Worm (Caenorhabditis elegans): Measurements from ENCODE around the gene T07H8.11.

The T07H8.11 gene

ce11 chrV:6993999-6994398 lies 42.8 kb upstream of the T07H8.11 start:
- TF ChIP-seq dve-1 (tag; optimal IDR thresholded peaks at IDR 0.05) (no peak), ceh-45 (GFP tag; IDR thresholded peaks at IDR 0.05) (no peak)

- no peak for TF ChIP-seq fkh-10 (GFP tag; optimal IDR thresholded peaks at IDR 0.05)
- no peak for TF ChIP-seq unc-86 (tag; optimal IDR thresholded peaks at IDR 0.05)
- TF ChIP-seq unc-3 (GFP tag; conservative IDR thresholded peaks at IDR 0.05), result no peak
- no peak for TF ChIP-seq unc-3 (tag; optimal IDR thresholded peaks at IDR 0.05)
- TF ChIP-seq ceh-9 (tag; optimal IDR thresholded peaks at IDR 0.05), result no peak
- TF ChIP-seq dve-1 (tag; optimal IDR thresholded peaks at IDR 0.05), result no peak
- TF ChIP-seq hlh-8 (tag; optimal IDR thresholded peaks at IDR 0.05), result no peak
- no peak for TF ChIP-seq ceh-14 (tag; optimal IDR thresholded peaks at IDR 0.05)
- TF ChIP-seq che-1 (tag; optimal IDR thresholded peaks at IDR 0.05), result no peak
- no peak for TF ChIP-seq pag-3 (tag; optimal IDR thresholded peaks at IDR 0.05; ENCODE audit: borderline replicate concordance)
These were observed 40.6 kb upstream of the T07H8.11 start, which contains the start of gene nhr-162 for ce11 chrV:6991771-6992170. TSS of gene nhr-162 (minus strand) at chrV:6991871.

- no peak for TF ChIP-seq unc-86 (tag; optimal IDR thresholded peaks at IDR 0.05)
- no peak for TF ChIP-seq mec-3 (tag; optimal IDR thresholded peaks at IDR 0.05; ENCODE audit: borderline replicate concordance)
- no peak for TF ChIP-seq tbx-7 (tag; optimal IDR thresholded peaks at IDR 0.05)
- TF ChIP-seq gmeb-2 (tag; optimal IDR thresholded peaks at IDR 0.05), result no peak
- TF ChIP-seq hlh-13 (GFP tag; optimal IDR thresholded peaks at IDR 0.05), result no peak
- no peak for TF ChIP-seq unc-3 (GFP tag; conservative IDR thresholded peaks at IDR 0.05)
- TF ChIP-seq unc-3 (tag; optimal IDR thresholded peaks at IDR 0.05), result no peak
- TF ChIP-seq zip-5 (tag; optimal IDR thresholded peaks at IDR 0.05), result no peak
- TF ChIP-seq Y22D7AL.16 (tag; optimal IDR thresholded peaks at IDR 0.05), result no peak
- no peak for TF ChIP-seq ceh-45 (GFP tag; IDR thresholded peaks at IDR 0.05)
- no peak for TF ChIP-seq K02D7.2 (tag; optimal IDR thresholded peaks at IDR 0.05)
- TF ChIP-seq fax-1 (tag; optimal IDR thresholded peaks at IDR 0.05), result no peak
- TF ChIP-seq ceh-31 (tag; optimal IDR thresholded peaks at IDR 0.05), result no peak
- no peak for TF ChIP-seq unc-55 (GFP tag; optimal IDR thresholded peaks at IDR 0.05)
- TF ChIP-seq pros-1 (tag; optimal IDR thresholded peaks at IDR 0.05), result no peak
- no peak for TF ChIP-seq ahr-1 (tag; optimal IDR thresholded peaks at IDR 0.05)
- TF ChIP-seq ceh-19 (GFP tag; optimal IDR thresholded peaks at IDR 0.05), result no peak
- TF ChIP-seq ama-1 (optimal IDR thresholded peaks at IDR 0.05), result no peak
- TF ChIP-seq npax-4 (tag; optimal IDR thresholded peaks at IDR 0.05), result no peak
- no peak for TF ChIP-seq ceh-2 (tag; optimal IDR thresholded peaks at IDR 0.05)
- no peak for TF ChIP-seq eyg-1 (tag; optimal IDR thresholded peaks at IDR 0.05)
These were observed 38.5 kb upstream of the T07H8.11 start, which contains the start of gene nhr-140 for ce11 chrV:6989626-6990138. TSS of gene nhr-140 (minus strand) at chrV:6989676.

- no peak for TF ChIP-seq nhr-232 (tag; optimal IDR thresholded peaks at IDR 0.05)
- no peak for TF ChIP-seq sdc-2 (tag; optimal IDR thresholded peaks at IDR 0.05)
- TF ChIP-seq elt-2 (tag; optimal IDR thresholded peaks at IDR 0.05), result no peak
- no peak for TF ChIP-seq pha-2 (tag; optimal IDR thresholded peaks at IDR 0.05)
- no peak for TF ChIP-seq ahr-1 (tag; optimal IDR thresholded peaks at IDR 0.05)
- TF ChIP-seq nhr-11 (tag; optimal IDR thresholded peaks at IDR 0.05), result no peak
- no peak for TF ChIP-seq K09A11.1 (tag; optimal IDR thresholded peaks at IDR 0.05; ENCODE audit: insufficient read depth)
- no peak for TF ChIP-seq gmeb-2 (tag; optimal IDR thresholded peaks at IDR 0.05)
- TF ChIP-seq ref-2 (tag; optimal IDR thresholded peaks at IDR 0.05), result no peak
- no peak for TF ChIP-seq ttx-3 (tag; optimal IDR thresholded peaks at IDR 0.05)
- TF ChIP-seq C38D4.7 (GFP tag; optimal IDR thresholded peaks at IDR 0.05), result no peak
- no peak for TF ChIP-seq elt-4 (tag; optimal IDR thresholded peaks at IDR 0.05)
- TF ChIP-seq ceh-45 (GFP tag; IDR thresholded peaks at IDR 0.05), result no peak
These were observed 36.5 kb upstream of the T07H8.11 start, which contains the start of gene nhr-139 for ce11 chrV:6987673-6988072. TSS of gene nhr-139 (minus strand) at chrV:6987773.
